Worm (Caenorhabditis elegans) whole organism, late embryonic: ENCODE measurements around the gene Y54E2A.9.

ENCODE experiments used
- C38D4.7 ChIP-seq: fragments of 200-800 bp; sonication (Bioruptor generic); optimal IDR thresholded peaks from 2 replicates; lab custom pipeline; 2018; ENCODE audit warnings: mild to moderate bottlenecking, missing genetic modification characterization, moderate library complexity, missing compliant biosample characterization
- K09A11.1 ChIP-seq: sonication (generic microtip); optimal IDR thresholded peaks from 2 replicates; lab custom pipeline; 2017; ENCODE audit warnings: antibody characterized with exemption, mild to moderate bottlenecking, missing genetic modification characterization, missing compliant biosample characterization; ENCODE audit not compliant: insufficient read depth
- Y22D7AL.16 ChIP-seq: sonication (generic microtip); optimal IDR thresholded peaks from 2 replicates; lab custom pipeline; 2016; ENCODE audit warnings: missing genetic modification characterization, missing compliant biosample characterization
- ahr-1 ChIP-seq: sonication (generic microtip); optimal IDR thresholded peaks from 2 replicates; lab custom pipeline; 2016; ENCODE audit warnings: missing genetic modification characterization, missing compliant biosample characterization
- ama-1 ChIP-seq: fragments of 150-350 bp; optimal IDR thresholded peaks from 2 replicates; lab custom pipeline; 2014
- ceh-14 ChIP-seq: sonication (generic microtip); optimal IDR thresholded peaks from 2 replicates; lab custom pipeline; 2016; ENCODE audit warnings: missing genotype, missing genetic modification characterization, missing compliant biosample characterization
- ceh-18 ChIP-seq: sonication (generic microtip); optimal IDR thresholded peaks from 2 replicates; lab custom pipeline; 2016; ENCODE audit warnings: missing genetic modification characterization, missing compliant biosample characterization
- ceh-19 ChIP-seq: fragments of 200-800 bp; sonication (Bioruptor generic); optimal IDR thresholded peaks from 2 replicates; lab custom pipeline; 2018; ENCODE audit warnings: mild to moderate bottlenecking, missing genetic modification characterization, missing compliant biosample characterization
- ceh-22 ChIP-seq: sonication (generic microtip); optimal IDR thresholded peaks from 2 replicates; lab custom pipeline; 2017; ENCODE audit warnings: missing biosample characterization, missing genetic modification characterization
- ceh-30 ChIP-seq: fragments of 150-350 bp; optimal IDR thresholded peaks from 2 replicates; lab custom pipeline; 2014; ENCODE audit warnings: missing biosample characterization, missing genetic modification characterization
- ceh-31 ChIP-seq: sonication (generic microtip); optimal IDR thresholded peaks from 2 replicates; lab custom pipeline; 2016; ENCODE audit warnings: missing genetic modification characterization, missing compliant biosample characterization
- ceh-34 ChIP-seq: sonication (generic microtip); optimal IDR thresholded peaks from 2 replicates; lab custom pipeline; 2016; ENCODE audit warnings: mild to moderate bottlenecking, missing genetic modification characterization, missing compliant biosample characterization
- ceh-48 ChIP-seq: sonication (generic microtip); optimal IDR thresholded peaks from 2 replicates; lab custom pipeline; 2016; ENCODE audit warnings: missing genetic modification characterization, inconsistent platforms, missing compliant biosample characterization
- ceh-6 ChIP-seq: fragments of 200-800 bp; sonication (Bioruptor generic); optimal IDR thresholded peaks from 2 replicates; lab custom pipeline; 2018; ENCODE audit warnings: mild to moderate bottlenecking, missing genetic modification characterization, missing compliant biosample characterization
- ceh-9 ChIP-seq: sonication (generic microtip); optimal IDR thresholded peaks from 2 replicates; lab custom pipeline; 2016; ENCODE audit warnings: mild to moderate bottlenecking, missing genetic modification characterization, inconsistent platforms, missing compliant biosample characterization
- che-1 ChIP-seq: sonication (generic microtip); optimal IDR thresholded peaks from 2 replicates; lab custom pipeline; 2016; ENCODE audit warnings: mild to moderate bottlenecking, missing genetic modification characterization, missing compliant biosample characterization
- dmd-4 ChIP-seq: sonication (generic microtip); optimal IDR thresholded peaks from 2 replicates; lab custom pipeline; 2016; ENCODE audit warnings: borderline replicate concordance, missing genetic modification characterization, missing compliant biosample characterization
- elt-4 ChIP-seq: sonication (generic microtip); optimal IDR thresholded peaks from 2 replicates; lab custom pipeline; 2016; ENCODE audit warnings: missing genetic modification characterization, missing compliant biosample characterization
- ets-4 ChIP-seq: sonication (generic microtip); optimal IDR thresholded peaks from 2 replicates; lab custom pipeline; 2016; ENCODE audit warnings: missing genetic modification characterization, missing compliant biosample characterization
- eyg-1 ChIP-seq: sonication (generic microtip); optimal IDR thresholded peaks from 2 replicates; lab custom pipeline; 2016; ENCODE audit warnings: missing genotype, missing genetic modification characterization, missing compliant biosample characterization
- fax-1 ChIP-seq: sonication (generic microtip); optimal IDR thresholded peaks from 2 replicates; lab custom pipeline; 2016; ENCODE audit warnings: missing genotype, missing genetic modification characterization, missing compliant biosample characterization
- fkh-10 ChIP-seq: fragments of 150-350 bp; optimal IDR thresholded peaks from 2 replicates; lab custom pipeline; 2014; ENCODE audit warnings: missing biosample characterization, missing genetic modification reagents, missing genetic modification characterization
- fkh-6 ChIP-seq: sonication (generic microtip); optimal IDR thresholded peaks from 2 replicates; lab custom pipeline; 2016; ENCODE audit warnings: missing genetic modification characterization, missing compliant biosample characterization
- hlh-15 ChIP-seq: sonication (generic microtip); optimal IDR thresholded peaks from 2 replicates; lab custom pipeline; 2016; ENCODE audit warnings: missing genetic modification characterization, missing compliant biosample characterization
- hlh-30 ChIP-seq: sonication (generic microtip); optimal IDR thresholded peaks from 2 replicates; lab custom pipeline; 2017; ENCODE audit warnings: antibody characterized with exemption, missing genetic modification characterization, missing compliant biosample characterization; ENCODE audit not compliant: insufficient read depth
- hlh-6 ChIP-seq: sonication (generic microtip); optimal IDR thresholded peaks from 2 replicates; lab custom pipeline; 2016; ENCODE audit warnings: missing genotype, missing genetic modification characterization, missing compliant biosample characterization
- hlh-8 ChIP-seq: sonication (generic microtip); optimal IDR thresholded peaks from 2 replicates; lab custom pipeline; 2016; ENCODE audit warnings: missing genotype, missing genetic modification characterization, missing compliant biosample characterization
- lim-6 ChIP-seq: sonication (generic microtip); optimal IDR thresholded peaks from 2 replicates; lab custom pipeline; 2016; ENCODE audit warnings: missing genetic modification characterization, missing compliant biosample characterization
- mec-3 ChIP-seq: sonication (generic microtip); optimal IDR thresholded peaks from 2 replicates; lab custom pipeline; 2016; ENCODE audit warnings: borderline replicate concordance, missing genetic modification characterization, missing compliant biosample characterization
- nfya-1 ChIP-seq: sonication (generic microtip); optimal IDR thresholded peaks from 2 replicates; lab custom pipeline; 2017; ENCODE audit warnings: missing genetic modification characterization, mild to moderate bottlenecking, missing compliant biosample characterization, antibody characterized with exemption, moderate library complexity
- npax-4 ChIP-seq: sonication (generic microtip); optimal IDR thresholded peaks from 2 replicates; lab custom pipeline; 2016; ENCODE audit warnings: missing genetic modification characterization, missing compliant biosample characterization
- pax-1 ChIP-seq: fragments of 150-350 bp; optimal IDR thresholded peaks from 2 replicates; lab custom pipeline; 2014; ENCODE audit warnings: missing biosample characterization, missing genetic modification characterization
- pha-4 ChIP-seq: fragments of 150-350 bp; optimal IDR thresholded peaks from 2 replicates; lab custom pipeline; 2018; ENCODE audit warnings: missing biosample characterization, missing genetic modification reagents, missing genetic modification characterization
- pros-1 ChIP-seq: fragments of 150-350 bp; optimal IDR thresholded peaks from 2 replicates; lab custom pipeline; 2014; ENCODE audit warnings: missing biosample characterization, missing genetic modification reagents, missing genetic modification characterization
- ref-2 ChIP-seq: sonication (generic microtip); optimal IDR thresholded peaks from 2 replicates; lab custom pipeline; 2016; ENCODE audit warnings: missing genetic modification characterization, missing compliant biosample characterization
- rnt-1 ChIP-seq: sonication (generic microtip); optimal IDR thresholded peaks from 2 replicates; lab custom pipeline; 2016; ENCODE audit warnings: missing genetic modification characterization, missing compliant biosample characterization
- sdc-2 ChIP-seq: sonication (generic microtip); optimal IDR thresholded peaks from 2 replicates; lab custom pipeline; 2016; ENCODE audit warnings: missing genotype, missing genetic modification characterization, missing compliant biosample characterization
- sox-2 ChIP-seq: fragments of 200-800 bp; sonication (Bioruptor generic); IDR thresholded peaks from 2 replicates; pipeline ENCODE4 v1.3.6; 2022; ENCODE audit warnings: missing genetic modification reagents, missing genetic modification characterization, missing compliant biosample characterization
- tbx-7 ChIP-seq: sonication (generic microtip); optimal IDR thresholded peaks from 2 replicates; lab custom pipeline; 2016; ENCODE audit warnings: missing genotype, missing genetic modification characterization, missing compliant biosample characterization
- unc-3 ChIP-seq, 2 experiments: fragments of 200-800 bp in 1 of 2; sonication (Bioruptor generic) in 1 of 2; sonication (generic microtip) in 1 of 2; conservative IDR thresholded peaks in 1 of 2; optimal IDR thresholded peaks in 1 of 2; 2 replicates each; pipeline versions ENCODE4 v1.3.6 to Lab custom; 2016 to 2022; ENCODE audit warnings: missing compliant biosample characterization in 2 of 2, missing genetic modification characterization in 2 of 2, missing genetic modification reagents in 1 of 2
- unc-42 ChIP-seq: sonication (generic microtip); optimal IDR thresholded peaks from 2 replicates; lab custom pipeline; 2016; ENCODE audit warnings: missing genotype, missing genetic modification characterization, missing compliant biosample characterization
- unc-86 ChIP-seq: sonication (generic microtip); optimal IDR thresholded peaks from 2 replicates; lab custom pipeline; 2016; ENCODE audit warnings: missing genetic modification characterization, missing compliant biosample characterization
- zip-5 ChIP-seq: sonication (generic microtip); optimal IDR thresholded peaks from 2 replicates; lab custom pipeline; 2016; ENCODE audit warnings: missing genetic modification characterization, missing compliant biosample characterization

Gene Y54E2A.9

ce11 chrII:14804259-14804899 is 18.6 kb upstream of the Y54E2A.9 start, which contains the start of gene W01D2.3 (continued):
- TF ChIP-seq pha-4 (tag; lab: Kevin White, UChicago) (no peak), elt-4 (tag; lab: Kevin White, UChicago) (peak; percentile 8), fkh-10 (GFP tag; lab: Kevin White, UChicago) (no peak), C38D4.7 (peak; percentile 93), npax-4 (peak; percentile 75), ets-4 (tag; lab: Kevin White, UChicago) (peak; percentile 31), ceh-9 (tag; lab: Kevin White, UChicago) (peak; percentile 69), hlh-15 (tag; lab: Kevin White, UChicago) (peak; percentile 73), ceh-22 (no peak), dmd-4 (peak; percentile 87), pax-1 (tag; lab: Kevin White, UChicago) (no peak), Y22D7AL.16 (tag; lab: Kevin White, UChicago) (peak; percentile 77), sdc-2 (tag; lab: Kevin White, UChicago) (peak; percentile 89), tbx-7 (tag; lab: Kevin White, UChicago) (peak; percentile 71), ceh-19 (peak; percentile 94), ceh-14 (peak; percentile 95), che-1 (tag; lab: Kevin White, UChicago) (peak; percentile 94), rnt-1 (tag; lab: Kevin White, UChicago) (peak; percentile 64), ref-2 (tag; lab: Kevin White, UChicago) (peak; percentile 95), ceh-48 (tag; lab: Kevin White, UChicago) (peak; percentile 89), pros-1 (tag; lab: Kevin White, UChicago) (no peak), ama-1 (no peak), mec-3 (tag; lab: Kevin White, UChicago) (peak; percentile 90), unc-86 (tag; lab: Kevin White, UChicago) (peak; percentile 90), fax-1 (tag; lab: Kevin White, UChicago) (peak; percentile 84), ceh-6 (GFP tag; lab: Kevin White, UChicago) (peak; percentile 89), lim-6 (tag; lab: Kevin White, UChicago) (peak; percentile 81), ahr-1 (tag; lab: Kevin White, UChicago) (peak; percentile 87), eyg-1 (tag; lab: Kevin White, UChicago) (peak; percentile 97), hlh-30 (peak; percentile 32), unc-3 (GFP tag; conservative IDR thresholded peaks at IDR 0.05; lab: Robert Waterston, UW) (peak; percentile 79), unc-3 (tag; optimal IDR thresholded peaks at IDR 0.05; lab: Kevin White, UChicago) (peak; percentile 67), hlh-8 (tag; lab: Kevin White, UChicago) (peak; percentile 63)

ce11 chrII:14801086-14801531 is 15.3 kb upstream of the Y54E2A.9 start:
- no peak for TF ChIP-seq unc-42 (tag; lab: Kevin White, UChicago)
- TF ChIP-seq unc-86 (tag; lab: Kevin White, UChicago), result no peak
- 0 out of 2 replicates have a peak, but pooled peaks have one; percentile 17 for TF ChIP-seq unc-3 (GFP tag; conservative IDR thresholded peaks at IDR 0.05; lab: Robert Waterston, UW)
- no peak for TF ChIP-seq unc-3 (tag; optimal IDR thresholded peaks at IDR 0.05; lab: Kevin White, UChicago)
- no peak for TF ChIP-seq ceh-34 (tag; lab: Kevin White, UChicago)
- TF ChIP-seq, all 69 proteins: peak for 1

ce11 chrII:14799367-14799766 is 13.6 kb upstream of the Y54E2A.9 start:
- TF ChIP-seq fkh-6 (tag; lab: Kevin White, UChicago), result no peak
- no peak for TF ChIP-seq hlh-6
- TF ChIP-seq unc-3 (GFP tag; conservative IDR thresholded peaks at IDR 0.05; lab: Robert Waterston, UW), result no peak
- no peak for TF ChIP-seq unc-3 (tag; optimal IDR thresholded peaks at IDR 0.05; lab: Kevin White, UChicago)
- TF ChIP-seq nfya-1 (tag; lab: Kevin White, UChicago), result no peak
- TF ChIP-seq ceh-31 (tag; lab: Kevin White, UChicago), result no peak
- TF ChIP-seq ceh-30 (tag; lab: Kevin White, UChicago), result no peak
- no peak for TF ChIP-seq zip-5 (tag; lab: Kevin White, UChicago)
- TF ChIP-seq ceh-18 (tag; lab: Kevin White, UChicago), result no peak
- TF ChIP-seq elt-4 (tag; lab: Kevin White, UChicago), result no peak
- no peak for TF ChIP-seq sox-2 (GFP tag; lab: Robert Waterston, UW)
- TF ChIP-seq hlh-30, result no peak
- no peak for TF ChIP-seq ahr-1 (tag; lab: Kevin White, UChicago)
- TF ChIP-seq tbx-7 (tag; lab: Kevin White, UChicago), result no peak
- no peak for TF ChIP-seq ceh-22
- no peak for TF ChIP-seq pros-1 (tag; lab: Kevin White, UChicago)
- no peak for TF ChIP-seq K09A11.1
- no peak for TF ChIP-seq lim-6 (tag; lab: Kevin White, UChicago)
- TF ChIP-seq unc-86 (tag; lab: Kevin White, UChicago), result no peak
